Fruit fly (Drosophila melanogaster): ENCODE results near the gene fon.

fon gene

dm6 chr2L:19364622-19365021, 21.4 kb downstream of the fon start (continued):
- TF ChIP-seq Eip74EF (GFP tag; optimal IDR thresholded peaks at IDR 0.05) (no peak), D19A (tag; optimal IDR thresholded peaks at IDR 0.05) (peak; percentile 84), Bteb2 (GFP tag; optimal IDR thresholded peaks at IDR 0.05) (no peak), Sin3A (optimal IDR thresholded peaks at IDR 0.05) (no peak), zen (tag; optimal IDR thresholded peaks at IDR 0.05) (no peak), croc (GFP tag; conservative IDR thresholded peaks at IDR 0.05) (no peak), CG14965 (GFP tag; optimal IDR thresholded peaks at IDR 0.05; ENCODE audit: borderline replicate concordance) (no peak), CG14050 (GFP tag; IDR thresholded peaks at IDR 0.05) (no peak), Abd-B (GFP tag; optimal IDR thresholded peaks at IDR 0.05) (no peak), CG10267 (tag; optimal IDR thresholded peaks at IDR 0.05) (peak; percentile 7), gcm2 (GFP tag; optimal IDR thresholded peaks at IDR 0.05) (no peak), CG4360 (GFP tag; IDR thresholded peaks at IDR 0.05) (no peak), H2.0 (GFP tag; IDR thresholded peaks at IDR 0.05) (no peak), CG18476 (GFP tag; optimal IDR thresholded peaks at IDR 0.05) (no peak), unpg (GFP tag; optimal IDR thresholded peaks at IDR 0.05) (peak; percentile 44), btn (GFP tag; optimal IDR thresholded peaks at IDR 0.05) (no peak)

dm6 chr2L:19364075-19364474, 21.9 kb downstream of the fon start, which contains the start of gene CG13086:
TSS of gene CG13086 (plus strand) at chr2L:19364375.
- TF ChIP-seq CG4617 (GFP tag; optimal IDR thresholded peaks at IDR 0.05; ENCODE audit: borderline replicate concordance) (no peak), amos (GFP tag; IDR thresholded peaks at IDR 0.05; ENCODE audit: partially characterized antibody) (0 out of 2 replicates have a peak, but pooled peaks have one; percentile 15), CG8924 (tag; optimal IDR thresholded peaks at IDR 0.05) (no peak), CG32532 (GFP tag; IDR thresholded peaks at IDR 0.05) (no peak), Dad (GFP tag; optimal IDR thresholded peaks at IDR 0.05) (no peak), CG2875 (GFP tag; optimal IDR thresholded peaks at IDR 0.05) (no peak), CG15514 (GFP tag; optimal IDR thresholded peaks at IDR 0.05) (peak; percentile 83), ato (GFP tag; IDR thresholded peaks at IDR 0.05; ENCODE audit: partially characterized antibody) (no peak), grn (GFP tag; optimal IDR thresholded peaks at IDR 0.05) (no peak), Awh (GFP tag; IDR thresholded peaks at IDR 0.05) (no peak), ro (GFP tag; IDR thresholded peaks at IDR 0.05) (no peak), pita (GFP tag; optimal IDR thresholded peaks at IDR 0.05) (no peak)

- TF ChIP-seq H15 (GFP tag; IDR thresholded peaks at IDR 0.05) = no peak
- TF ChIP-seq CG7839 (tag; optimal IDR thresholded peaks at IDR 0.05) = peak; percentile 35
- peak; percentile 20 for TF ChIP-seq ind (GFP tag; optimal IDR thresholded peaks at IDR 0.05)
- TF ChIP-seq CG14710 (tag; optimal IDR thresholded peaks at IDR 0.05) = peak; percentile 5
- TF ChIP-seq CoRest (tag; optimal IDR thresholded peaks at IDR 0.05) = peak; percentile 29
- TF ChIP-seq inv (GFP tag; IDR thresholded peaks at IDR 0.05; ENCODE audit: partially characterized antibody) = no peak
- peak; percentile 60 for TF ChIP-seq nerfin-1 (tag; optimal IDR thresholded peaks at IDR 0.05)
- peak; percentile 23 for TF ChIP-seq CG2120 (GFP tag; optimal IDR thresholded peaks at IDR 0.05)
- no peak for TF ChIP-seq CG16863 (GFP tag; optimal IDR thresholded peaks at IDR 0.05)
- TF ChIP-seq E2f2 (GFP tag; IDR thresholded peaks at IDR 0.05) = no peak
- peak; percentile 18 for TF ChIP-seq Jarid2 (GFP tag; optimal IDR thresholded peaks at IDR 0.05)
- peak; percentile 25 for TF ChIP-seq lilli (GFP tag; optimal IDR thresholded peaks at IDR 0.05)
- no peak; the same call in 2 of the 3 replicates for TF ChIP-seq CG34422 (GFP tag; IDR thresholded peaks at IDR 0.05)
- peak; percentile 24 for TF ChIP-seq MTF-1 (GFP tag; optimal IDR thresholded peaks at IDR 0.05; ENCODE audit: borderline replicate concordance)
- TF ChIP-seq Antp (GFP tag; optimal IDR thresholded peaks at IDR 0.05) = no peak
- peak; percentile 16 for TF ChIP-seq Hr3 (GFP tag; optimal IDR thresholded peaks at IDR 0.05)
- peak; percentile 30 for TF ChIP-seq CG17829 (tag; optimal IDR thresholded peaks at IDR 0.05)
- peak; percentile 17 for TF ChIP-seq unpg (GFP tag; optimal IDR thresholded peaks at IDR 0.05)
- no peak for TF ChIP-seq CG2116 (GFP tag; optimal IDR thresholded peaks at IDR 0.05)
- TF ChIP-seq Med (GFP tag) = peak; percentile 88
- TF ChIP-seq CG8290 (GFP tag; optimal IDR thresholded peaks at IDR 0.05) = no peak
- TF ChIP-seq CG8290 (tag; optimal IDR thresholded peaks at IDR 0.05) = peak in 1 of 2 experiments; percentile 53
- TF ChIP-seq psq (GFP tag; optimal IDR thresholded peaks at IDR 0.05) = peak; percentile 16
Observed at dm6 chr2L:19363530-19363929, 22.5 kb downstream of the fon start.
